Worm (Caenorhabditis elegans) whole organism, early embryonic: ENCODE measurements around the gene pad-2.
"Not testable (repeated sequence)": the region's sequence is repeated elsewhere in the genome, so short reads cannot be mapped to it uniquely, and the experiment has no call there.

Experiments
- F13C5.2 ChIP-seq: sonication (generic microtip); optimal IDR thresholded peaks from 2 replicates; lab custom pipeline; 2017; ENCODE audit warnings: mild to moderate bottlenecking, missing genetic modification characterization, inconsistent platforms, missing compliant biosample characterization
- aly-1 ChIP-seq: sonication (generic microtip); optimal IDR thresholded peaks from 2 replicates; lab custom pipeline; 2016; ENCODE audit warnings: missing genetic modification characterization, missing compliant biosample characterization
- ama-1 ChIP-seq: fragments of 150-350 bp; optimal IDR thresholded peaks from 2 replicates; lab custom pipeline; 2014
- ets-7 ChIP-seq: sonication (generic microtip); optimal IDR thresholded peaks from 2 replicates; lab custom pipeline; 2016; ENCODE audit warnings: missing genotype, missing genetic modification characterization, missing compliant biosample characterization
- flt-1 ChIP-seq: fragments of 200-800 bp; sonication (Bioruptor generic); IDR thresholded peaks from 2 replicates; pipeline ENCODE4 v1.3.6; 2022; ENCODE audit warnings: missing genetic modification characterization, missing compliant biosample characterization
- hmbx-1 ChIP-seq: sonication (generic microtip); optimal IDR thresholded peaks from 2 replicates; lab custom pipeline; 2016; ENCODE audit warnings: mild to moderate bottlenecking, missing genetic modification characterization, missing compliant biosample characterization
- hmg-4 ChIP-seq: fragments of 200-800 bp; sonication (Bioruptor generic); optimal IDR thresholded peaks from 2 replicates; lab custom pipeline; 2018; ENCODE audit warnings: mild to moderate bottlenecking, missing genetic modification characterization, missing compliant biosample characterization
- hnd-1 ChIP-seq: sonication (generic microtip); optimal IDR thresholded peaks from 2 replicates; lab custom pipeline; 2016; ENCODE audit warnings: missing genetic modification characterization, missing compliant biosample characterization
- scrt-1 ChIP-seq: fragments of 200-800 bp; sonication (Bioruptor generic); IDR thresholded peaks from 2 replicates; pipeline ENCODE4 v1.3.6; 2022; ENCODE audit warnings: missing genetic modification characterization, missing compliant biosample characterization

DNA sequence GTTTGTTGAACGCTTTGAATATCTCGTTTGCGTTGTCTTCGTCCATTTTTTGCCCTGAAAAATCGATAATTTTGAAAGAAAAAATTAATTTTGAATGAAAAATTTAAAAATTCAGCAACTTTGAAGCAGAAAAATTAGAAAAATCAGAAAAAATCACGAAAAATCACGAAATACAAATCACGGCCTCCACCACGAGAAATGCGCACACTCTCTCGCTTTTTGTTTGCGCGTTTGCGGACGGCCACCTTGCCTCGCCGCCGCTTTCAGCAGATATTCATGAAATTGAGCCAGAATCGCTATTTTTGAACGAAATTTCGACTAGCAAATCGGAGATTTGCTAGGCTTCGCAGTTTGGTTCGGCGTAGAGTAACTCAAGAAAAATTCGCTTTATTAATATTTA, 12.1 kb upstream of the pad-2 start, which contains the start of gene inpp-4B:
- not testable (repeated sequence) for TF ChIP-seq scrt-1 (GFP tag; lab: Robert Waterston, UW); aly-1 (tag; lab: Kevin White, UChicago); ama-1 (lab: Kevin White, UChicago); hmbx-1 (tag; lab: Kevin White, UChicago); hmg-4 (GFP tag; lab: Kevin White, UChicago); flt-1 (GFP tag; lab: Robert Waterston, UW); ets-7 (tag; lab: Kevin White, UChicago); F13C5.2 (tag; lab: Kevin White, UChicago); hnd-1 (tag; lab: Kevin White, UChicago)
